Worm (Caenorhabditis elegans) whole organism, L1 larva: ENCODE measurements around the gene C05B5.11.

Experiments
- ceh-88 ChIP-seq: fragments of 200-800 bp; sonication (Bioruptor generic); IDR thresholded peaks from 2 replicates; pipeline ENCODE4 v1.3.6; 2022; ENCODE audit warnings: missing genetic modification characterization, missing compliant biosample characterization
- fkh-8 ChIP-seq: sonication (generic microtip); optimal IDR thresholded peaks from 2 replicates; lab custom pipeline; 2016; ENCODE audit warnings: mild to moderate bottlenecking, missing genetic modification characterization, missing compliant biosample characterization
- nhr-19 ChIP-seq: fragments of 200-800 bp; sonication (Bioruptor generic); conservative IDR thresholded peaks from 2 replicates; pipeline ENCODE4 v1.3.6; 2022; ENCODE audit warnings: missing genetic modification characterization, missing compliant biosample characterization
- ztf-4 ChIP-seq: fragments of 150-350 bp; optimal IDR thresholded peaks from 2 replicates; lab custom pipeline; 2014; ENCODE audit warnings: missing biosample characterization, missing genetic modification characterization

- no peak for TF ChIP-seq ceh-88 (GFP tag; lab: Robert Waterston, UW)
- no peak for TF ChIP-seq fkh-8 (tag; lab: Kevin White, UChicago)
- no peak for TF ChIP-seq nhr-19 (GFP tag; lab: Robert Waterston, UW)
- no peak for TF ChIP-seq ztf-4 (tag; lab: Kevin White, UChicago)
Observed at ce11 chrIII:9963447-9963846, 40.9 kb upstream of the C05B5.11 start.
